1 fruit fly cellular context compared by ENCODE assay signal in genomic region chrX:8240431-8240830, dm6.
TF ChIP-seq lines count a peak whose summit lies in the region.

CG2147 (plus strand) TSS chrX:8240684.

TF ChIP-seq in whole organism, embryonic, 481 proteins besides CTCF, POLR2A, EP300 and RAD21 (continued from another document and continues in another):
- TF ChIP-seq shn (GFP tag; optimal IDR thresholded peaks at IDR 0.05; lab: Kevin White, UChicago) = no peak
- no peak for TF ChIP-seq CG18011 (GFP tag; optimal IDR thresholded peaks at IDR 0.05; lab: Kevin White, UChicago)
- no peak for TF ChIP-seq sc (optimal IDR thresholded peaks at IDR 0.05; lab: Kevin White, UChicago)
- no peak for TF ChIP-seq sc (GFP tag; optimal IDR thresholded peaks at IDR 0.05; lab: Kevin White, UChicago)
- no peak for TF ChIP-seq Hr39 (optimal IDR thresholded peaks at IDR 0.05; lab: Kevin White, UChicago)
- no peak for TF ChIP-seq Six4 (GFP tag; optimal IDR thresholded peaks at IDR 0.05; lab: Kevin White, UChicago)
- TF ChIP-seq mirr (GFP tag; optimal IDR thresholded peaks at IDR 0.05; lab: Kevin White, UChicago) = no peak
- no peak for TF ChIP-seq CG9797 (GFP tag; optimal IDR thresholded peaks at IDR 0.05; lab: Kevin White, UChicago)
- TF ChIP-seq CG15269 (tag; optimal IDR thresholded peaks at IDR 0.05; lab: Kevin White, UChicago) = no peak
- no peak for TF ChIP-seq sens-2 (GFP tag; IDR thresholded peaks at IDR 0.05; lab: Robert Waterston, UW)
- no peak for TF ChIP-seq CG8924 (tag; optimal IDR thresholded peaks at IDR 0.05; lab: Kevin White, UChicago)
- TF ChIP-seq crp (GFP tag; optimal IDR thresholded peaks at IDR 0.05; lab: Kevin White, UChicago) = no peak
- no peak for TF ChIP-seq CG12744 (GFP tag; optimal IDR thresholded peaks at IDR 0.05; lab: Kevin White, UChicago)
- TF ChIP-seq CG14860 (GFP tag; IDR thresholded peaks at IDR 0.05; lab: Robert Waterston, UW; ENCODE audit: partially characterized antibody) = peak; percentile 74
- peak; percentile 84 for TF ChIP-seq Dll (GFP tag; IDR thresholded peaks at IDR 0.05; lab: Robert Waterston, UW; ENCODE audit: partially characterized antibody)
- TF ChIP-seq lbe (GFP tag; optimal IDR thresholded peaks at IDR 0.05; lab: Kevin White, UChicago) = peak; percentile 28
- no peak for TF ChIP-seq bcd (GFP tag; optimal IDR thresholded peaks at IDR 0.05; lab: Kevin White, UChicago)
- no peak for TF ChIP-seq Hr78 (GFP tag; optimal IDR thresholded peaks at IDR 0.05; lab: Kevin White, UChicago)
- TF ChIP-seq Sry-δ (GFP tag; optimal IDR thresholded peaks at IDR 0.05; lab: Kevin White, UChicago) = peak; percentile 70
- no peak for TF ChIP-seq Mes4 (GFP tag; optimal IDR thresholded peaks at IDR 0.05; lab: Kevin White, UChicago)
- no peak for TF ChIP-seq Pdp1 (GFP tag; optimal IDR thresholded peaks at IDR 0.05; lab: Kevin White, UChicago)
- TF ChIP-seq Dref (GFP tag; IDR thresholded peaks at IDR 0.05; lab: Robert Waterston, UW) = peak; percentile 85
- TF ChIP-seq grau (tag; optimal IDR thresholded peaks at IDR 0.05; lab: Kevin White, UChicago) = no peak
- TF ChIP-seq CG31224 (GFP tag; IDR thresholded peaks at IDR 0.05; lab: Robert Waterston, UW) = no peak
- no peak for TF ChIP-seq CG8478 (optimal IDR thresholded peaks at IDR 0.05; lab: Kevin White, UChicago)
- no peak for TF ChIP-seq Ada2b (GFP tag; IDR thresholded peaks at IDR 0.05; lab: Robert Waterston, UW)
- TF ChIP-seq CG15514 (GFP tag; optimal IDR thresholded peaks at IDR 0.05; lab: Kevin White, UChicago) = peak; percentile 51
- no peak for TF ChIP-seq CG1602 (GFP tag; optimal IDR thresholded peaks at IDR 0.05; lab: Kevin White, UChicago)
- TF ChIP-seq CG6654 (GFP tag; optimal IDR thresholded peaks at IDR 0.05; lab: Kevin White, UChicago) = no peak
- TF ChIP-seq CG14441 (GFP tag; IDR thresholded peaks at IDR 0.05; lab: Robert Waterston, UW) = no peak
- no peak for TF ChIP-seq ewg (GFP tag; optimal IDR thresholded peaks at IDR 0.05; lab: Kevin White, UChicago)
- no peak for TF ChIP-seq CG7372 (GFP tag; IDR thresholded peaks at IDR 0.05; lab: Robert Waterston, UW)
- no peak for TF ChIP-seq CG11504 (tag; optimal IDR thresholded peaks at IDR 0.05; lab: Kevin White, UChicago)
- TF ChIP-seq CG15696 (tag; optimal IDR thresholded peaks at IDR 0.05; lab: Kevin White, UChicago) = no peak
- no peak for TF ChIP-seq org-1 (GFP tag; optimal IDR thresholded peaks at IDR 0.05; lab: Kevin White, UChicago)
- TF ChIP-seq PHDP (tag; optimal IDR thresholded peaks at IDR 0.05; lab: Kevin White, UChicago) = no peak
- no peak for TF ChIP-seq pho (GFP tag; optimal IDR thresholded peaks at IDR 0.05; lab: Kevin White, UChicago)
- no peak for TF ChIP-seq Elba2 (GFP tag; optimal IDR thresholded peaks at IDR 0.05; lab: Kevin White, UChicago)
- no peak for TF ChIP-seq CG10654 (GFP tag; optimal IDR thresholded peaks at IDR 0.05; lab: Kevin White, UChicago)
- TF ChIP-seq sens (GFP tag; lab: Kevin White, UChicago) = no peak
- TF ChIP-seq ttk (GFP tag; IDR thresholded peaks at IDR 0.05; lab: Robert Waterston, UW) = no peak
- TF ChIP-seq CG10147 (GFP tag; optimal IDR thresholded peaks at IDR 0.05; lab: Kevin White, UChicago) = no peak
- TF ChIP-seq Hsf (GFP tag; optimal IDR thresholded peaks at IDR 0.05; lab: Kevin White, UChicago) = no peak
- no peak for TF ChIP-seq CG18619 (GFP tag; optimal IDR thresholded peaks at IDR 0.05; lab: Kevin White, UChicago)
- no peak for TF ChIP-seq sug (tag; optimal IDR thresholded peaks at IDR 0.05; lab: Kevin White, UChicago)
- TF ChIP-seq CG2129 (GFP tag; IDR thresholded peaks at IDR 0.05; lab: Robert Waterston, UW; ENCODE audit: partially characterized antibody) = peak; percentile 29; the same call in 1 of the 2 replicates
- no peak for TF ChIP-seq sqz (GFP tag; optimal IDR thresholded peaks at IDR 0.05; lab: Kevin White, UChicago)
- no peak for TF ChIP-seq danr (GFP tag; IDR thresholded peaks at IDR 0.05; lab: Robert Waterston, UW)
- peak; percentile 62; the same call in 1 of the 2 replicates for TF ChIP-seq CG42726 (GFP tag; IDR thresholded peaks at IDR 0.05; lab: Robert Waterston, UW; ENCODE audit: partially characterized antibody)
- TF ChIP-seq stc (GFP tag; IDR thresholded peaks at IDR 0.05; lab: Robert Waterston, UW) = no peak
- TF ChIP-seq CG30403 (GFP tag; optimal IDR thresholded peaks at IDR 0.05; lab: Kevin White, UChicago) = no peak
- TF ChIP-seq CG16779 (GFP tag; IDR thresholded peaks at IDR 0.05; lab: Robert Waterston, UW) = no peak
- peak; percentile 89 for TF ChIP-seq unc-4 (GFP tag; IDR thresholded peaks at IDR 0.05; lab: Robert Waterston, UW; ENCODE audit: partially characterized antibody)
- no peak for TF ChIP-seq CrebB (tag; optimal IDR thresholded peaks at IDR 0.05; lab: Kevin White, UChicago)
- no peak for TF ChIP-seq sd (tag; optimal IDR thresholded peaks at IDR 0.05; lab: Kevin White, UChicago)
- no peak for TF ChIP-seq toy (GFP tag; IDR thresholded peaks at IDR 0.05; lab: Robert Waterston, UW)
- peak; percentile 72 for TF ChIP-seq CG16813 (GFP tag; IDR thresholded peaks at IDR 0.05; lab: Robert Waterston, UW; ENCODE audit: partially characterized antibody)
- no peak for TF ChIP-seq fd64A (GFP tag; optimal IDR thresholded peaks at IDR 0.05; lab: Kevin White, UChicago)
- TF ChIP-seq CG4282 (GFP tag; optimal IDR thresholded peaks at IDR 0.05; lab: Kevin White, UChicago) = no peak
- no peak for TF ChIP-seq Fer1 (GFP tag; optimal IDR thresholded peaks at IDR 0.05; lab: Kevin White, UChicago)
- no peak for TF ChIP-seq CG12104 (GFP tag; optimal IDR thresholded peaks at IDR 0.05; lab: Kevin White, UChicago)
- TF ChIP-seq E2f1 (GFP tag; IDR thresholded peaks at IDR 0.05; lab: Robert Waterston, UW) = no peak
- TF ChIP-seq CG18262 (tag; optimal IDR thresholded peaks at IDR 0.05; lab: Kevin White, UChicago) = no peak
- TF ChIP-seq CG33557 (GFP tag; optimal IDR thresholded peaks at IDR 0.05; lab: Kevin White, UChicago) = no peak
- no peak for TF ChIP-seq fd102C (GFP tag; optimal IDR thresholded peaks at IDR 0.05; lab: Kevin White, UChicago)
- TF ChIP-seq chinmo (GFP tag; IDR thresholded peaks at IDR 0.05; lab: Robert Waterston, UW; ENCODE audit: partially characterized antibody) = peak; percentile 78; the same call in 1 of the 4 replicates
- TF ChIP-seq Scr (GFP tag; IDR thresholded peaks at IDR 0.05; lab: Robert Waterston, UW; ENCODE audit: partially characterized antibody) = peak; percentile 81
- TF ChIP-seq Trl (optimal IDR thresholded peaks at IDR 0.05; lab: Kevin White, UChicago) = no peak
- TF ChIP-seq Trl (GFP tag; optimal IDR thresholded peaks at IDR 0.05; lab: Kevin White, UChicago) = no peak
- no peak for TF ChIP-seq jing (GFP tag; optimal IDR thresholded peaks at IDR 0.05; lab: Kevin White, UChicago)
- TF ChIP-seq CG1792 (GFP tag; optimal IDR thresholded peaks at IDR 0.05; lab: Kevin White, UChicago) = no peak
- no peak for TF ChIP-seq CG4617 (GFP tag; optimal IDR thresholded peaks at IDR 0.05; lab: Kevin White, UChicago; ENCODE audit: borderline replicate concordance)
- TF ChIP-seq CG3847 (GFP tag; IDR thresholded peaks at IDR 0.05; lab: Robert Waterston, UW) = no peak
- no peak for TF ChIP-seq CG14667 (GFP tag; IDR thresholded peaks at IDR 0.05; lab: Robert Waterston, UW)
- TF ChIP-seq CG5953 (GFP tag; IDR thresholded peaks at IDR 0.05; lab: Robert Waterston, UW) = no peak
- TF ChIP-seq ken (GFP tag; IDR thresholded peaks at IDR 0.05; lab: Robert Waterston, UW) = no peak
- no peak for TF ChIP-seq dmrt99B (tag; optimal IDR thresholded peaks at IDR 0.05; lab: Kevin White, UChicago)
- no peak for TF ChIP-seq CG4424 (GFP tag; optimal IDR thresholded peaks at IDR 0.05; lab: Kevin White, UChicago)
- peak; percentile 73 for TF ChIP-seq tna (GFP tag; IDR thresholded peaks at IDR 0.05; lab: Robert Waterston, UW; ENCODE audit: partially characterized antibody)
- peak; percentile 81 for TF ChIP-seq HLH4C (GFP tag; IDR thresholded peaks at IDR 0.05; lab: Robert Waterston, UW; ENCODE audit: partially characterized antibody)
- peak; percentile 84 for TF ChIP-seq hbn (GFP tag; IDR thresholded peaks at IDR 0.05; lab: Robert Waterston, UW; ENCODE audit: partially characterized antibody)
- TF ChIP-seq twi (tag; optimal IDR thresholded peaks at IDR 0.05; lab: Kevin White, UChicago) = no peak
- TF ChIP-seq Med (GFP tag; lab: Kevin White, UChicago) = peak; percentile 55
- no peak for TF ChIP-seq CG18476 (GFP tag; optimal IDR thresholded peaks at IDR 0.05; lab: Kevin White, UChicago)
- TF ChIP-seq p53 (GFP tag; optimal IDR thresholded peaks at IDR 0.05; lab: Kevin White, UChicago) = no peak
- no peak for TF ChIP-seq repo (GFP tag; optimal IDR thresholded peaks at IDR 0.05; lab: Kevin White, UChicago)
- TF ChIP-seq gsb-n (tag; optimal IDR thresholded peaks at IDR 0.05; lab: Kevin White, UChicago) = no peak
- peak; percentile 30 for TF ChIP-seq Ets97D (GFP tag; optimal IDR thresholded peaks at IDR 0.05; lab: Kevin White, UChicago)
- no peak for TF ChIP-seq CG7271 (tag; optimal IDR thresholded peaks at IDR 0.05; lab: Kevin White, UChicago)
- no peak for TF ChIP-seq CG9727 (GFP tag; optimal IDR thresholded peaks at IDR 0.05; lab: Kevin White, UChicago)
- TF ChIP-seq CG8281 (tag; optimal IDR thresholded peaks at IDR 0.05; lab: Kevin White, UChicago) = no peak
- TF ChIP-seq pros (GFP tag; optimal IDR thresholded peaks at IDR 0.05; lab: Kevin White, UChicago) = no peak
- no peak for TF ChIP-seq BtbVII (GFP tag; optimal IDR thresholded peaks at IDR 0.05; lab: Kevin White, UChicago)
- TF ChIP-seq CG14710 (tag; optimal IDR thresholded peaks at IDR 0.05; lab: Kevin White, UChicago) = peak; percentile 10
- no peak for TF ChIP-seq CG6765 (GFP tag; optimal IDR thresholded peaks at IDR 0.05; lab: Kevin White, UChicago)
- TF ChIP-seq Dip2 (GFP tag; IDR thresholded peaks at IDR 0.05; lab: Robert Waterston, UW) = no peak
- TF ChIP-seq Opbp (GFP tag; IDR thresholded peaks at IDR 0.05; lab: Robert Waterston, UW; ENCODE audit: partially characterized antibody) = peak; percentile 79
- no peak for TF ChIP-seq Neu2 (GFP tag; optimal IDR thresholded peaks at IDR 0.05; lab: Kevin White, UChicago; ENCODE audit: borderline replicate concordance)
- TF ChIP-seq CG4854 (GFP tag; optimal IDR thresholded peaks at IDR 0.05; lab: Kevin White, UChicago) = no peak
- TF ChIP-seq YL-1 (GFP tag; optimal IDR thresholded peaks at IDR 0.05; lab: Kevin White, UChicago) = peak; percentile 16
- TF ChIP-seq Camta (GFP tag; optimal IDR thresholded peaks at IDR 0.05; lab: Kevin White, UChicago) = no peak
- peak; percentile 36 for TF ChIP-seq stwl (tag; optimal IDR thresholded peaks at IDR 0.05; lab: Kevin White, UChicago)
- peak; percentile 69; the same call in 1 of the 2 replicates for TF ChIP-seq sna (GFP tag; IDR thresholded peaks at IDR 0.05; lab: Robert Waterston, UW; ENCODE audit: partially characterized antibody)
- TF ChIP-seq Hmr (GFP tag; optimal IDR thresholded peaks at IDR 0.05; lab: Kevin White, UChicago) = no peak
- no peak for TF ChIP-seq Dip3 (GFP tag; optimal IDR thresholded peaks at IDR 0.05; lab: Kevin White, UChicago)
- no peak for TF ChIP-seq wor (GFP tag; IDR thresholded peaks at IDR 0.05; lab: Robert Waterston, UW)
- TF ChIP-seq Awh (GFP tag; IDR thresholded peaks at IDR 0.05; lab: Robert Waterston, UW) = no peak
- no peak for TF ChIP-seq CG32767 (GFP tag; IDR thresholded peaks at IDR 0.05; lab: Robert Waterston, UW)
- TF ChIP-seq CG6791 (GFP tag; IDR thresholded peaks at IDR 0.05; lab: Robert Waterston, UW; ENCODE audit: partially characterized antibody) = peak; percentile 87
- TF ChIP-seq CG9876 (GFP tag; optimal IDR thresholded peaks at IDR 0.05; lab: Kevin White, UChicago) = no peak
- no peak for TF ChIP-seq Vsx1 (GFP tag; optimal IDR thresholded peaks at IDR 0.05; lab: Kevin White, UChicago)
- TF ChIP-seq CG17361 (GFP tag; IDR thresholded peaks at IDR 0.05; lab: Robert Waterston, UW) = no peak
- TF ChIP-seq wek (GFP tag; optimal IDR thresholded peaks at IDR 0.05; lab: Kevin White, UChicago) = no peak
- no peak for TF ChIP-seq dmrt11E (tag; optimal IDR thresholded peaks at IDR 0.05; lab: Kevin White, UChicago)
- TF ChIP-seq tll (GFP tag; optimal IDR thresholded peaks at IDR 0.05; lab: Kevin White, UChicago) = no peak
- no peak for TF ChIP-seq nom (GFP tag; optimal IDR thresholded peaks at IDR 0.05; lab: Kevin White, UChicago)
- peak; percentile 78 for TF ChIP-seq BEAF-32 (GFP tag; optimal IDR thresholded peaks at IDR 0.05; lab: Kevin White, UChicago)
- no peak for TF ChIP-seq CG13894 (tag; optimal IDR thresholded peaks at IDR 0.05; lab: Kevin White, UChicago)
- TF ChIP-seq zen2 (GFP tag; IDR thresholded peaks at IDR 0.05; lab: Robert Waterston, UW; ENCODE audit: partially characterized antibody) = peak; percentile 79
- TF ChIP-seq al (GFP tag; IDR thresholded peaks at IDR 0.05; lab: Robert Waterston, UW) = no peak
- TF ChIP-seq CG7556 (GFP tag; optimal IDR thresholded peaks at IDR 0.05; lab: Kevin White, UChicago) = no peak
- TF ChIP-seq Gug (GFP tag; IDR thresholded peaks at IDR 0.05; lab: Robert Waterston, UW) = no peak
- TF ChIP-seq tin (GFP tag; optimal IDR thresholded peaks at IDR 0.05; lab: Kevin White, UChicago) = no peak
- no peak for TF ChIP-seq btn (GFP tag; optimal IDR thresholded peaks at IDR 0.05; lab: Kevin White, UChicago)
- TF ChIP-seq Atf6 (GFP tag; IDR thresholded peaks at IDR 0.05; lab: Robert Waterston, UW) = no peak
- TF ChIP-seq CG7786 (GFP tag; optimal IDR thresholded peaks at IDR 0.05; lab: Kevin White, UChicago) = no peak
- no peak for TF ChIP-seq croc (GFP tag; conservative IDR thresholded peaks at IDR 0.05; lab: Robert Waterston, UW)
- no peak for TF ChIP-seq CG8944 (GFP tag; optimal IDR thresholded peaks at IDR 0.05; lab: Kevin White, UChicago)
- TF ChIP-seq corto (GFP tag; optimal IDR thresholded peaks at IDR 0.05; lab: Kevin White, UChicago) = no peak
- no peak for TF ChIP-seq CG2199 (GFP tag; IDR thresholded peaks at IDR 0.05; lab: Robert Waterston, UW)
- no peak for TF ChIP-seq sob (GFP tag; IDR thresholded peaks at IDR 0.05; lab: Robert Waterston, UW)
- TF ChIP-seq Xbp1 (GFP tag; optimal IDR thresholded peaks at IDR 0.05; lab: Kevin White, UChicago) = no peak
- no peak for TF ChIP-seq cad (GFP tag; optimal IDR thresholded peaks at IDR 0.05; lab: Kevin White, UChicago)
- no peak for TF ChIP-seq Spps (tag; optimal IDR thresholded peaks at IDR 0.05; lab: Kevin White, UChicago)
- TF ChIP-seq amos (GFP tag; IDR thresholded peaks at IDR 0.05; lab: Robert Waterston, UW; ENCODE audit: partially characterized antibody) = peak; percentile 85
- TF ChIP-seq bbx (GFP tag; IDR thresholded peaks at IDR 0.05; lab: Robert Waterston, UW; ENCODE audit: partially characterized antibody) = peak; percentile 86
- no peak for TF ChIP-seq gcm2 (GFP tag; optimal IDR thresholded peaks at IDR 0.05; lab: Kevin White, UChicago)
